Fruit fly (Drosophila melanogaster) S2 (cell line): ENCODE data around the gene cyr.

Source experiments
- CG8478 ChIP-seq: fragments of >200 bp; optimal IDR thresholded peaks from 2 replicates; lab custom pipeline; 2018
- CTCF ChIP-seq, 2 experiments: fragments of >200 bp; optimal IDR thresholded peaks; 2 replicates each; lab custom pipeline; 2018

The cyr gene

dm6 chrX:8122834-8123233, 12.7 kb downstream of the cyr start:
- TF ChIP-seq CG8478 (lab: Kevin White, UChicago), result no peak
- TF ChIP-seq CTCF (optimal IDR thresholded peaks at IDR 0.05; lab: Kevin White, UChicago), result no peak

- no peak for TF ChIP-seq CG8478 (lab: Kevin White, UChicago)
- no peak for TF ChIP-seq CTCF (optimal IDR thresholded peaks at IDR 0.05; lab: Kevin White, UChicago)
Measured at dm6 chrX:8120939-8121338, 14.6 kb downstream of the cyr start, which contains the start of gene CG2260. TSS of gene CG2260 (minus strand) at chrX:8121147.

- TF ChIP-seq CTCF (optimal IDR thresholded peaks at IDR 0.05; lab: Kevin White, UChicago) (no peak), CG8478 (lab: Kevin White, UChicago) (no peak)
Measured at dm6 chrX:8116813-8117212, 18.7 kb downstream of the cyr start, which contains the start of gene CG1575. TSS of gene CG1575 (plus strand) at chrX:8117012.

- no peak for TF ChIP-seq CG8478 (lab: Kevin White, UChicago)
- TF ChIP-seq CTCF (optimal IDR thresholded peaks at IDR 0.05; lab: Kevin White, UChicago), result no peak
Measured at dm6 chrX:8115717-8116311, 19.7 kb downstream of the cyr start, which contains the start of gene Gclc. TSS of gene Gclc (minus strand) at chrX:8116147.

- TF ChIP-seq CTCF (optimal IDR thresholded peaks at IDR 0.05; lab: Kevin White, UChicago), result no peak
- TF ChIP-seq CG8478 (lab: Kevin White, UChicago), result no peak
Measured at dm6 chrX:8115343-8115676, 20.2 kb downstream of the cyr start.

- TF ChIP-seq CG8478 (lab: Kevin White, UChicago) (no peak), CTCF (optimal IDR thresholded peaks at IDR 0.05; lab: Kevin White, UChicago) (no peak)
Measured at dm6 chrX:8114476-8115342, 20.8 kb downstream of the cyr start.

- TF ChIP-seq CTCF (optimal IDR thresholded peaks at IDR 0.05; lab: Kevin White, UChicago) (no peak), CG8478 (lab: Kevin White, UChicago) (no peak)
Measured at dm6 chrX:8113386-8114279, 21.9 kb downstream of the cyr start.

dm6 chrX:8112715-8113114, 22.8 kb downstream of the cyr start:
- TF ChIP-seq CG8478 (lab: Kevin White, UChicago), result no peak
- TF ChIP-seq CTCF (optimal IDR thresholded peaks at IDR 0.05; lab: Kevin White, UChicago), result no peak

- TF ChIP-seq CG8478 (lab: Kevin White, UChicago), result no peak
- TF ChIP-seq CTCF (optimal IDR thresholded peaks at IDR 0.05; lab: Kevin White, UChicago), result no peak
Measured at dm6 chrX:8110984-8111383, 24.5 kb downstream of the cyr start.

dm6 chrX:8107936-8108335, 27.6 kb downstream of the cyr start:
- TF ChIP-seq CTCF (optimal IDR thresholded peaks at IDR 0.05; lab: Kevin White, UChicago) (no peak), CG8478 (lab: Kevin White, UChicago) (no peak)

- no peak for TF ChIP-seq CTCF (optimal IDR thresholded peaks at IDR 0.05; lab: Kevin White, UChicago)
- no peak for TF ChIP-seq CG8478 (lab: Kevin White, UChicago)
Measured at dm6 chrX:8106281-8107050, 29.0 kb downstream of the cyr start.

- no peak for TF ChIP-seq CTCF (optimal IDR thresholded peaks at IDR 0.05; lab: Kevin White, UChicago)
- TF ChIP-seq CG8478 (lab: Kevin White, UChicago), result no peak
Measured at dm6 chrX:8101479-8102198, 33.9 kb downstream of the cyr start, which contains the start of gene CG2258. TSS of gene CG2258 (minus strand) at chrX:8102095.

- no peak for TF ChIP-seq CG8478 (lab: Kevin White, UChicago)
- TF ChIP-seq CTCF (optimal IDR thresholded peaks at IDR 0.05; lab: Kevin White, UChicago), result no peak
Measured at dm6 chrX:8100826-8101079, 34.8 kb downstream of the cyr start.
